Worm (Caenorhabditis elegans): Measurements from ENCODE around the gene str-28.

DNA sequence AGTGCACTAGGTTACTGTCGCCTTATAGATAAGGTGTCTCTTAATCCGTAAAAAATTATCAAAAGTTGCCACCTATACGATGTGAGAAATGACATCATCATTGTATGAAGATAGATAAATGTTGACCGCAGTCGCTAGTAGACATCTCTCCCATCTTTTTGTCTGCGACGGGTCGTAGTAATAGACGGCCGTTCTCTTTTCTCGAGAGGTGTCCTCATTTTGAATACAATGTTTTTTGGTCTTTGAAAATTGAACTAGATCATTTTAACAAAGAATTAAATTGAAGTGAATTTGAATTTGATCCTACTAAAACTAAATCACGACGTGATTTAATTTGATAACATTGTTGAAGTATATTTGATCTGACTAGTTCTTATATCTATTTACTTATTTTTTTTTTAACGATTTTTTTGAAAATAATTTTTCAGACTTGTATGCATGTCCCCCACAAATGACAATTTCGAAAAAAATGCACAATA lies 35.9 kb upstream of the str-28 start, which contains the start of the genes str-31 and nhr-172:
- TF ChIP-seq lin-39 (tag; optimal IDR thresholded peaks at IDR 0.05) (no peak), nhr-102 (tag; optimal IDR thresholded peaks at IDR 0.05) (no peak), hif-1 (tag; optimal IDR thresholded peaks at IDR 0.05) (no peak)
